Fruit fly (Drosophila melanogaster) whole organism, prepupa: ENCODE measurements around the gene CG31406.

Source experiments
- CG11762 ChIP-seq: fragments of 200-800 bp; sonication (Bioruptor generic); optimal IDR thresholded peaks from 3 replicates; lab custom pipeline; 2016; ENCODE audit warnings: missing biosample characterization, missing genetic modification characterization; ENCODE audit not compliant: insufficient read depth
- CG15336 ChIP-seq: fragments of 200-800 bp; sonication (Bioruptor generic); IDR thresholded peaks from 2 replicates; pipeline ENCODE4 v1.3.6; 2022; ENCODE audit warnings: missing biosample characterization, missing genetic modification characterization
- CG1621 ChIP-seq: fragments of 200-800 bp; sonication (Bioruptor generic); optimal IDR thresholded peaks from 3 replicates; lab custom pipeline; 2018; ENCODE audit warnings: missing biosample characterization, mild to moderate bottlenecking, missing genetic modification characterization
- CG16779 ChIP-seq: fragments of 200-800 bp; sonication (Bioruptor generic); optimal IDR thresholded peaks from 3 replicates; lab custom pipeline; 2017; ENCODE audit warnings: missing biosample characterization, mild to moderate bottlenecking, missing genetic modification characterization
- CG34406 ChIP-seq: fragments of 200-800 bp; sonication (Bioruptor generic); optimal IDR thresholded peaks from 3 replicates; lab custom pipeline; 2016; ENCODE audit warnings: missing biosample characterization, missing genetic modification characterization
- CG3919 ChIP-seq: fragments of 200-800 bp; sonication (Bioruptor generic); optimal IDR thresholded peaks from 3 replicates; lab custom pipeline; 2016; ENCODE audit warnings: missing biosample characterization, missing genetic modification characterization
- CG4318 ChIP-seq: fragments of 200-800 bp; sonication (Bioruptor generic); optimal IDR thresholded peaks from 3 replicates; lab custom pipeline; 2017; ENCODE audit warnings: missing biosample characterization, mild to moderate bottlenecking, missing genetic modification characterization
- CG6163 ChIP-seq: fragments of 200-800 bp; sonication (Bioruptor generic); IDR thresholded peaks from 3 replicates; pipeline ENCODE4 v1.3.6; 2022; ENCODE audit warnings: missing biosample characterization, missing genetic modification characterization
- CG7368 ChIP-seq: fragments of 200-800 bp; sonication (Bioruptor generic); optimal IDR thresholded peaks from 3 replicates; lab custom pipeline; 2016; ENCODE audit warnings: missing biosample characterization, missing genetic modification characterization
- CG8119 ChIP-seq: fragments of 200-800 bp; sonication (Bioruptor generic); IDR thresholded peaks from 3 replicates; pipeline ENCODE4 v1.3.6; 2022; ENCODE audit warnings: missing biosample characterization, missing genetic modification characterization
- Eip75B ChIP-seq: fragments of 200-800 bp; sonication (Bioruptor generic); optimal IDR thresholded peaks from 3 replicates; lab custom pipeline; 2016; ENCODE audit warnings: missing biosample characterization, missing genetic modification characterization
- Eip78C ChIP-seq: fragments of 200-800 bp; sonication (Bioruptor generic); peaks from one replicate; lab custom pipeline; 2016; ENCODE audit warnings: missing biosample characterization, missing genetic modification characterization
- esn ChIP-seq: fragments of 200-800 bp; sonication (Bioruptor generic); optimal IDR thresholded peaks from 2 replicates; lab custom pipeline; 2016; ENCODE audit warnings: missing biosample characterization, mild to moderate bottlenecking, missing genetic modification characterization, moderate library complexity
- fd59A ChIP-seq: fragments of 200-800 bp; sonication (Bioruptor generic); optimal IDR thresholded peaks from 2 replicates; lab custom pipeline; 2017; ENCODE audit warnings: missing biosample characterization, mild to moderate bottlenecking, missing genetic modification characterization, missing genetic modification reagents
- fkh ChIP-seq: fragments of 200-800 bp; sonication (Bioruptor generic); optimal IDR thresholded peaks from 3 replicates; lab custom pipeline; 2017; ENCODE audit warnings: missing biosample characterization, mild to moderate bottlenecking, missing genetic modification characterization, moderate library complexity
- spab ChIP-seq: fragments of 200-800 bp; sonication (Bioruptor generic); optimal IDR thresholded peaks from 2 replicates; lab custom pipeline; 2017; ENCODE audit warnings: missing biosample characterization, mild to moderate bottlenecking, missing genetic modification characterization, missing genetic modification reagents
- ss ChIP-seq, 2 experiments: fragments of 200-800 bp; sonication (Bioruptor generic); optimal IDR thresholded peaks; 2 replicates in 1 of 2; 3 replicates in 1 of 2; lab custom pipeline; 2017 to 2018; ENCODE audit warnings: mild to moderate bottlenecking in 2 of 2, missing biosample characterization in 2 of 2, missing genetic modification characterization in 2 of 2, moderate library complexity in 1 of 2
- svp ChIP-seq: fragments of 200-800 bp; sonication (Bioruptor generic); peaks from one replicate; lab custom pipeline; 2016; ENCODE audit warnings: missing biosample characterization, missing genetic modification characterization
- topi ChIP-seq: fragments of 200-800 bp; sonication (Bioruptor generic); optimal IDR thresholded peaks from 3 replicates; lab custom pipeline; 2016; ENCODE audit warnings: missing biosample characterization, missing genetic modification characterization
- vri ChIP-seq: fragments of 200-800 bp; sonication (Bioruptor generic); optimal IDR thresholded peaks from 3 replicates; lab custom pipeline; 2016; ENCODE audit warnings: missing biosample characterization, mild to moderate bottlenecking, missing genetic modification characterization

The CG31406 gene

dm6 chr3R:10394368-10394770 is 45.8 kb downstream of the CG31406 start:
- peak; percentile 50 for TF ChIP-seq vri
- TF ChIP-seq CG16779 (tag; lab: Kevin White, UChicago) = no peak

dm6 chr3R:10395233-10395815 is 46.8 kb downstream of the CG31406 start:
- TF ChIP-seq Eip75B (GFP tag; lab: Kevin White, UChicago) (no peak), CG1621 (no peak), CG8119 (GFP tag; lab: Robert Waterston, UW) (no peak), Eip78C (GFP tag; lab: Kevin White, UChicago) (no peak), spab (GFP tag; lab: Kevin White, UChicago) (no peak), CG6163 (GFP tag; lab: Robert Waterston, UW) (no peak), esn (no peak), CG3919 (no peak), CG11762 (GFP tag; lab: Kevin White, UChicago) (no peak), CG15336 (no peak), fkh (no peak), fd59A (no peak), svp (GFP tag; lab: Kevin White, UChicago) (no peak), CG7368 (GFP tag; lab: Kevin White, UChicago) (no peak), CG4318 (no peak), topi (no peak), ss (GFP tag; optimal IDR thresholded peaks at IDR 0.05; lab: Kevin White, UChicago) (no peak), CG34406 (GFP tag; lab: Kevin White, UChicago) (no peak)
